Fruit fly (Drosophila melanogaster): ENCODE measurements around the gene CG11889.

CG11889 gene

dm6 chr3R:25249145-25250141, 20.6 kb upstream of the CG11889 start, which contains the start of gene Nup358 (continued):
- TF ChIP-seq Atf3 (GFP tag; optimal IDR thresholded peaks at IDR 0.05), result no peak
- peak; percentile 51 for TF ChIP-seq Dp (GFP tag; optimal IDR thresholded peaks at IDR 0.05)
- no peak for TF ChIP-seq exex (tag; optimal IDR thresholded peaks at IDR 0.05)
- no peak for TF ChIP-seq CG6254 (GFP tag; optimal IDR thresholded peaks at IDR 0.05)
- no peak for TF ChIP-seq ham (GFP tag; IDR thresholded peaks at IDR 0.05)
- TF ChIP-seq dysf (GFP tag; IDR thresholded peaks at IDR 0.05), result no peak
- TF ChIP-seq CG3281 (GFP tag; optimal IDR thresholded peaks at IDR 0.05), result no peak
- no peak for TF ChIP-seq insv (GFP tag; optimal IDR thresholded peaks at IDR 0.05)
- no peak for TF ChIP-seq Antp (GFP tag; optimal IDR thresholded peaks at IDR 0.05)
- no peak for TF ChIP-seq ssp (GFP tag; IDR thresholded peaks at IDR 0.05)
- no peak for TF ChIP-seq Poxn (GFP tag; IDR thresholded peaks at IDR 0.05)
- TF ChIP-seq CG11695 (GFP tag; IDR thresholded peaks at IDR 0.05), result no peak
- no peak for TF ChIP-seq CG12299 (tag; optimal IDR thresholded peaks at IDR 0.05)
- TF ChIP-seq h (optimal IDR thresholded peaks at IDR 0.05), result no peak
- no peak for TF ChIP-seq Meics (GFP tag; optimal IDR thresholded peaks at IDR 0.05)
- TF ChIP-seq CG17328 (GFP tag; IDR thresholded peaks at IDR 0.05), result no peak
- no peak for TF ChIP-seq bab2 (GFP tag; optimal IDR thresholded peaks at IDR 0.05)
- TF ChIP-seq CrebB (tag; optimal IDR thresholded peaks at IDR 0.05), result no peak
- no peak for TF ChIP-seq H2.0 (GFP tag; IDR thresholded peaks at IDR 0.05)
- no peak for TF ChIP-seq Gug (GFP tag; IDR thresholded peaks at IDR 0.05)
- TF ChIP-seq CG16779 (GFP tag; IDR thresholded peaks at IDR 0.05), result no peak
- TF ChIP-seq chm (GFP tag; IDR thresholded peaks at IDR 0.05), result no peak
- TF ChIP-seq ac (GFP tag; optimal IDR thresholded peaks at IDR 0.05), result no peak
- TF ChIP-seq CkIIα-i1 (GFP tag; IDR thresholded peaks at IDR 0.05), result no peak
- no peak for TF ChIP-seq CG17359 (tag; optimal IDR thresholded peaks at IDR 0.05)
- no peak for TF ChIP-seq Dip3 (GFP tag; optimal IDR thresholded peaks at IDR 0.05)
- no peak for TF ChIP-seq Hand (GFP tag; optimal IDR thresholded peaks at IDR 0.05)
- TF ChIP-seq Lim3 (GFP tag; IDR thresholded peaks at IDR 0.05), result no peak
- TF ChIP-seq bsh (GFP tag; optimal IDR thresholded peaks at IDR 0.05), result no peak
- no peak for TF ChIP-seq zfh1 (GFP tag; IDR thresholded peaks at IDR 0.05)
- no peak for TF ChIP-seq CG3407 (GFP tag; optimal IDR thresholded peaks at IDR 0.05)
- peak; percentile 64 for TF ChIP-seq trem (tag; optimal IDR thresholded peaks at IDR 0.05)
- peak; percentile 54; the same call in 1 of the 3 replicates for TF ChIP-seq Dbx (GFP tag; IDR thresholded peaks at IDR 0.05)
- TF ChIP-seq CG10431 (GFP tag; optimal IDR thresholded peaks at IDR 0.05), result no peak
- peak; percentile 8 for TF ChIP-seq CG7928 (GFP tag; optimal IDR thresholded peaks at IDR 0.05)
- no peak for TF ChIP-seq CG8944 (GFP tag; optimal IDR thresholded peaks at IDR 0.05)
- TF ChIP-seq CG16863 (GFP tag; optimal IDR thresholded peaks at IDR 0.05), result no peak
- no peak for TF ChIP-seq Mrtf (GFP tag; IDR thresholded peaks at IDR 0.05)
- no peak for TF ChIP-seq CG31224 (GFP tag; IDR thresholded peaks at IDR 0.05)
- TF ChIP-seq tll (GFP tag; optimal IDR thresholded peaks at IDR 0.05), result no peak
- TF ChIP-seq kni (GFP tag; optimal IDR thresholded peaks at IDR 0.05), result no peak
- peak; percentile 55 for TF ChIP-seq B-H2 (GFP tag; optimal IDR thresholded peaks at IDR 0.05)
- TF ChIP-seq Opbp (GFP tag; IDR thresholded peaks at IDR 0.05; ENCODE audit: partially characterized antibody), result peak; percentile 99
- TF ChIP-seq CG14014 (GFP tag; IDR thresholded peaks at IDR 0.05), result no peak
- peak; percentile 96 for TF ChIP-seq CG2129 (GFP tag; IDR thresholded peaks at IDR 0.05; ENCODE audit: partially characterized antibody)
- no peak for TF ChIP-seq CG9817 (tag; optimal IDR thresholded peaks at IDR 0.05)
- no peak for TF ChIP-seq CG43689 (GFP tag; IDR thresholded peaks at IDR 0.05)
- no peak for TF ChIP-seq CG12744 (GFP tag; optimal IDR thresholded peaks at IDR 0.05)
- TF ChIP-seq CG13624 (GFP tag; optimal IDR thresholded peaks at IDR 0.05), result no peak
- no peak for TF ChIP-seq wek (GFP tag; optimal IDR thresholded peaks at IDR 0.05)
